Fruit fly (Drosophila melanogaster) whole organism, prepupa: ENCODE results near the gene Vha100-2.
A peak's percentile ranks its signal among the peaks of the same experiment; 100 is the strongest.

Experiments
- CG11294 ChIP-seq: fragments of 200-800 bp; sonication (Bioruptor generic); IDR thresholded peaks from 2 replicates; pipeline ENCODE4 v1.3.6; 2022; ENCODE audit warnings: missing biosample characterization, missing genetic modification characterization
- CG15336 ChIP-seq: fragments of 200-800 bp; sonication (Bioruptor generic); IDR thresholded peaks from 2 replicates; pipeline ENCODE4 v1.3.6; 2022; ENCODE audit warnings: missing biosample characterization, missing genetic modification characterization
- CG16779 ChIP-seq: fragments of 200-800 bp; sonication (Bioruptor generic); optimal IDR thresholded peaks from 3 replicates; lab custom pipeline; 2017; ENCODE audit warnings: missing biosample characterization, mild to moderate bottlenecking, missing genetic modification characterization
- CG6854 ChIP-seq: fragments of 200-800 bp; sonication (Bioruptor generic); optimal IDR thresholded peaks from 2 replicates; lab custom pipeline; 2017; ENCODE audit warnings: missing biosample characterization, mild to moderate bottlenecking, missing genetic modification characterization
- Eip75B ChIP-seq: fragments of 200-800 bp; sonication (Bioruptor generic); optimal IDR thresholded peaks from 3 replicates; lab custom pipeline; 2016; ENCODE audit warnings: missing biosample characterization, missing genetic modification characterization
- Gug ChIP-seq: fragments of 200-800 bp; sonication (Bioruptor generic); IDR thresholded peaks from 2 replicates; pipeline ENCODE4 v1.3.6; 2022; ENCODE audit warnings: missing biosample characterization, missing genetic modification characterization
- OdsH ChIP-seq: fragments of 200-800 bp; sonication (Bioruptor generic); optimal IDR thresholded peaks from 3 replicates; lab custom pipeline; 2016; ENCODE audit warnings: missing biosample characterization, missing genetic modification characterization
- dac ChIP-seq: fragments of 200-800 bp; sonication (Bioruptor generic); optimal IDR thresholded peaks from 2 replicates; lab custom pipeline; 2017; ENCODE audit warnings: missing biosample characterization, mild to moderate bottlenecking, missing genetic modification characterization
- dsx ChIP-seq: fragments of 200-800 bp; optimal IDR thresholded peaks from 3 replicates; lab custom pipeline; 2019; ENCODE audit warnings: missing biosample characterization, mild to moderate bottlenecking, missing genetic modification characterization, moderate library complexity; ENCODE audit not compliant: poor library complexity, severe bottlenecking
- esn ChIP-seq: fragments of 200-800 bp; sonication (Bioruptor generic); optimal IDR thresholded peaks from 2 replicates; lab custom pipeline; 2016; ENCODE audit warnings: missing biosample characterization, mild to moderate bottlenecking, missing genetic modification characterization, moderate library complexity
- net ChIP-seq: fragments of 200-800 bp; sonication (Bioruptor generic); optimal IDR thresholded peaks from 3 replicates; lab custom pipeline; 2016; ENCODE audit warnings: missing biosample characterization, missing genetic modification characterization
- topi ChIP-seq: fragments of 200-800 bp; sonication (Bioruptor generic); optimal IDR thresholded peaks from 3 replicates; lab custom pipeline; 2016; ENCODE audit warnings: missing biosample characterization, missing genetic modification characterization
- vri ChIP-seq: fragments of 200-800 bp; sonication (Bioruptor generic); optimal IDR thresholded peaks from 3 replicates; lab custom pipeline; 2016; ENCODE audit warnings: missing biosample characterization, mild to moderate bottlenecking, missing genetic modification characterization

DNA sequence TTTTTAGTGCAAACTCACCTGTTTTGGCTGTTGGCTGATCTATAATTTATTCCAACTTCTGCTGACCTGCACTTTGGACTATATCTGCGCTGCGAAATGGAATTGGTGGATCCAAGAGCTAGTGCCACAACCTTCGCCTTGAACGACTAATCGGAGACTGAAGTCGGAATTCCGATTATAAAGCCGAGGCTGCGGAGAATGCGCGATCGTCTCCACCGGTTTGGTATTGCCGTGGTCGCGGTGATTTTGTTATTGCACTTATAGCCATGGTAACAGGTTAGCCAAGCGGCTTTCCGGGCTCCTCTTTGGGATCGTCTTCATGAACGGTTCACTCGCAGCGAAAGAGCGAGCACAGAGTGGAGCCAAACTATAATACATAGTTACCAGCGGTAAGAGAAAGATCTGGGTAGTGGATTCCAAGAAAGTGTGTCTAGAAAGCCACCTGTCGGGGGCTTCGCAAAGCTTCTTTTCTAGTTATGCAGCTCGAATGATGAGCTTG lies 17.9 kb downstream of the Vha100-2 start, which contains the start of gene CG7675:
- TF ChIP-seq CG11294 (GFP tag; lab: Robert Waterston, UW) (no peak), Eip75B (GFP tag; lab: Kevin White, UChicago) (peak; percentile 52), dsx (GFP tag; lab: Kevin White, UChicago) (peak; percentile 50), dac (no peak), esn (GFP tag; lab: Kevin White, UChicago) (no peak), OdsH (no peak), CG16779 (tag; lab: Kevin White, UChicago) (peak; percentile 50), Gug (GFP tag; lab: Robert Waterston, UW) (no peak), CG6854 (GFP tag; lab: Kevin White, UChicago) (peak; percentile 73), CG15336 (GFP tag; lab: Robert Waterston, UW) (0 out of 2 replicates have a peak, but pooled peaks have one; percentile 34), vri (no peak), topi (GFP tag; lab: Kevin White, UChicago) (no peak), net (peak; percentile 48)
